Worm (Caenorhabditis elegans) whole organism, mixed stage, embryonic: ENCODE results near the gene clec-173.
A peak's percentile ranks its signal among the peaks of the same experiment; 100 is the strongest.

Experiments used
- M03D4.4 ChIP-seq: sonication (generic microtip); optimal IDR thresholded peaks from 2 replicates; lab custom pipeline; 2017; ENCODE audit warnings: mild to moderate bottlenecking, missing genetic modification characterization, missing compliant biosample characterization
- bed-3 ChIP-seq: fragments of 200-800 bp; sonication (Bioruptor generic); optimal IDR thresholded peaks from 3 replicates; lab custom pipeline; 2018; ENCODE audit warnings: mild to moderate bottlenecking, missing genetic modification characterization, moderate library complexity, missing compliant biosample characterization
- blmp-1 ChIP-seq: fragments of 150-350 bp; optimal IDR thresholded peaks from 2 replicates; lab custom pipeline; 2014; ENCODE audit warnings: missing biosample characterization, missing genetic modification characterization
- ceh-39 ChIP-seq: fragments of 150-350 bp; optimal IDR thresholded peaks from 2 replicates; lab custom pipeline; 2014; ENCODE audit warnings: missing biosample characterization, missing genetic modification characterization
- ceh-43 ChIP-seq: fragments of 200-800 bp; sonication (Bioruptor generic); optimal IDR thresholded peaks from 2 replicates; lab custom pipeline; 2018; ENCODE audit warnings: mild to moderate bottlenecking, missing genetic modification characterization, moderate library complexity, missing compliant biosample characterization
- ceh-83 ChIP-seq: fragments of 200-800 bp; sonication (Bioruptor generic); optimal IDR thresholded peaks from 2 replicates; lab custom pipeline; 2018; ENCODE audit warnings: mild to moderate bottlenecking, missing genetic modification characterization, missing compliant biosample characterization
- ces-1 ChIP-seq: fragments of 150-350 bp; optimal IDR thresholded peaks from 2 replicates; lab custom pipeline; 2014; ENCODE audit warnings: missing biosample characterization, missing genetic modification reagents, missing genetic modification characterization
- cnd-1 ChIP-seq: fragments of 200-800 bp; sonication (Bioruptor generic); optimal IDR thresholded peaks from 2 replicates; lab custom pipeline; 2018; ENCODE audit warnings: mild to moderate bottlenecking, missing genetic modification characterization, missing compliant biosample characterization
- drap-1 ChIP-seq: fragments of 200-800 bp; sonication (Bioruptor generic); optimal IDR thresholded peaks from 3 replicates; lab custom pipeline; 2018; ENCODE audit warnings: mild to moderate bottlenecking, missing genetic modification characterization, missing compliant biosample characterization
- elt-1 ChIP-seq: sonication (generic microtip); optimal IDR thresholded peaks from 2 replicates; lab custom pipeline; 2017; ENCODE audit warnings: missing genetic modification characterization, mild to moderate bottlenecking, missing compliant biosample characterization, antibody characterized with exemption, moderate library complexity, borderline replicate concordance; ENCODE audit not compliant: insufficient read depth
- elt-3 ChIP-seq: fragments of 150-350 bp; optimal IDR thresholded peaks from 2 replicates; lab custom pipeline; 2014; ENCODE audit warnings: missing biosample characterization, missing genetic modification characterization
- flh-1 ChIP-seq: fragments of 200-800 bp; sonication (Bioruptor generic); optimal IDR thresholded peaks from 2 replicates; lab custom pipeline; 2018; ENCODE audit warnings: mild to moderate bottlenecking, missing genetic modification characterization, moderate library complexity, missing compliant biosample characterization
- ham-2 ChIP-seq: fragments of 200-800 bp; sonication (Bioruptor generic); optimal IDR thresholded peaks from 2 replicates; lab custom pipeline; 2018; ENCODE audit warnings: mild to moderate bottlenecking, missing genetic modification characterization, missing compliant biosample characterization
- hlh-1 ChIP-seq: fragments of 150-350 bp; optimal IDR thresholded peaks from 2 replicates; lab custom pipeline; 2014; ENCODE audit warnings: missing biosample characterization, missing genetic modification reagents, missing genetic modification characterization
- lin-13 ChIP-seq: fragments of 150-350 bp; optimal IDR thresholded peaks from 2 replicates; lab custom pipeline; 2014; ENCODE audit warnings: missing biosample characterization, missing genetic modification characterization
- lin-32 ChIP-seq: fragments of 200-800 bp; sonication (Bioruptor generic); optimal IDR thresholded peaks from 2 replicates; lab custom pipeline; 2018; ENCODE audit warnings: mild to moderate bottlenecking, missing genetic modification characterization, missing compliant biosample characterization
- lsy-2 ChIP-seq: fragments of 150-350 bp; optimal IDR thresholded peaks from 2 replicates; lab custom pipeline; 2014; ENCODE audit warnings: missing biosample characterization, missing genetic modification characterization
- mab-5 ChIP-seq: fragments of 150-350 bp; optimal IDR thresholded peaks from 2 replicates; lab custom pipeline; 2014; ENCODE audit warnings: missing biosample characterization, missing genetic modification characterization
- mep-1 ChIP-seq: fragments of 150-350 bp; optimal IDR thresholded peaks from 2 replicates; lab custom pipeline; 2017; ENCODE audit warnings: missing biosample characterization, missing genetic modification reagents, missing genetic modification characterization, inconsistent platforms
- mls-2 ChIP-seq: sonication (generic microtip); optimal IDR thresholded peaks from 2 replicates; lab custom pipeline; 2016; ENCODE audit warnings: mild to moderate bottlenecking, missing genetic modification characterization, moderate library complexity, missing compliant biosample characterization
- nhr-12 ChIP-seq: fragments of 150-350 bp; optimal IDR thresholded peaks from 2 replicates; lab custom pipeline; 2014; ENCODE audit warnings: missing biosample characterization, missing genetic modification characterization
- nhr-2 ChIP-seq: fragments of 150-350 bp; optimal IDR thresholded peaks from 2 replicates; lab custom pipeline; 2014; ENCODE audit warnings: missing biosample characterization, missing genetic modification characterization
- nhr-237 ChIP-seq: fragments of 150-350 bp; optimal IDR thresholded peaks from 2 replicates; lab custom pipeline; 2014; ENCODE audit warnings: missing biosample characterization, missing genetic modification characterization
- nhr-28 ChIP-seq: fragments of 150-350 bp; optimal IDR thresholded peaks from 2 replicates; lab custom pipeline; 2014; ENCODE audit warnings: missing biosample characterization, missing genetic modification characterization
- nhr-76 ChIP-seq: sonication (generic microtip); optimal IDR thresholded peaks from 2 replicates; lab custom pipeline; 2017; ENCODE audit warnings: missing biosample characterization, missing genetic modification characterization
- pha-4 ChIP-seq: fragments of 150-350 bp; optimal IDR thresholded peaks from 2 replicates; lab custom pipeline; 2018; ENCODE audit warnings: missing biosample characterization, missing genetic modification reagents, missing genetic modification characterization
- sem-2 ChIP-seq: fragments of 200-800 bp; sonication (Bioruptor generic); optimal IDR thresholded peaks from 2 replicates; lab custom pipeline; 2018; ENCODE audit warnings: mild to moderate bottlenecking, missing genetic modification characterization, missing compliant biosample characterization
- snpc-4 ChIP-seq: fragments of 150-350 bp; optimal IDR thresholded peaks from 2 replicates; lab custom pipeline; 2014; ENCODE audit warnings: missing biosample characterization, missing genetic modification characterization
- sptf-1 ChIP-seq: sonication (generic microtip); optimal IDR thresholded peaks from 2 replicates; lab custom pipeline; 2017; ENCODE audit warnings: mild to moderate bottlenecking, missing genetic modification characterization, moderate library complexity, missing compliant biosample characterization
- tbx-8 ChIP-seq: fragments of 200-800 bp; sonication (Bioruptor generic); optimal IDR thresholded peaks from 2 replicates; lab custom pipeline; 2018; ENCODE audit warnings: mild to moderate bottlenecking, missing genetic modification characterization, moderate library complexity, missing compliant biosample characterization
- unc-120 ChIP-seq: sonication (generic microtip); optimal IDR thresholded peaks from 2 replicates; lab custom pipeline; 2017; ENCODE audit warnings: missing genetic modification characterization, missing compliant biosample characterization; ENCODE audit not compliant: poor library complexity, severe bottlenecking
- unc-39 ChIP-seq: fragments of 150-350 bp; optimal IDR thresholded peaks from 2 replicates; lab custom pipeline; 2014; ENCODE audit warnings: missing biosample characterization, missing genetic modification characterization
- unc-62 ChIP-seq: fragments of 150-350 bp; optimal IDR thresholded peaks from 2 replicates; lab custom pipeline; 2014; ENCODE audit warnings: missing biosample characterization, missing genetic modification reagents, missing genetic modification characterization
- zip-8 ChIP-seq: fragments of 150-350 bp; optimal IDR thresholded peaks from 2 replicates; lab custom pipeline; 2014; ENCODE audit warnings: missing biosample characterization, missing genetic modification characterization
- ztf-11 ChIP-seq: fragments of 150-350 bp; optimal IDR thresholded peaks from 2 replicates; lab custom pipeline; 2014; ENCODE audit warnings: missing biosample characterization, missing genetic modification characterization

Gene clec-173

DNA sequence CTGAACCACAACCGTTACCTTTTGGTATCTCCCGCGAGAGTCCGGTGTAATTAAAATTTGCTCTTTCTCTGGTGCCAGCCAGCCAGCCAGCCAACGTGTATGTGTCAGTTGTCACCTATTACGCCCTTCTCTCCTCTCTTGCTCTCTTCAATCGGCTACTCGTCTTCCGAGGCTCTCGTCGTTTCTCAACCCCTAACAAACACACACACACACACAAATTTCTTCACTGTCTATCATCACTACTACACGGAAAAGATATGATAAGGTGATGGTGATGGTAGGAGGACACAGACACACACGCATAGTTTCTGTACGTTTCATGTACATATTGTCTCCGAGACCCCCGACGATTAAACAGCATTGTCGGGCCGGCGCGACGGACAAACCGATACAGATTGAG, 35.8 kb downstream of the clec-173 start:
- TF ChIP-seq ham-2 (GFP tag; lab: Kevin White, UChicago) = peak; percentile 10
- no peak for TF ChIP-seq zip-8
- no peak for TF ChIP-seq nhr-12 (tag; lab: Kevin White, UChicago)
- no peak for TF ChIP-seq tbx-8 (GFP tag; lab: Kevin White, UChicago)
- peak; percentile 77 for TF ChIP-seq unc-62 (GFP tag; lab: Kevin White, UChicago)
- TF ChIP-seq sem-2 = no peak
- TF ChIP-seq hlh-1 (tag; lab: Kevin White, UChicago) = peak; percentile 96
- no peak for TF ChIP-seq bed-3 (GFP tag; lab: Kevin White, UChicago)
- no peak for TF ChIP-seq ceh-43
- TF ChIP-seq nhr-237 = no peak
- peak; percentile 28 for TF ChIP-seq lin-32 (GFP tag; lab: Kevin White, UChicago)
- TF ChIP-seq nhr-2 (tag; lab: Kevin White, UChicago) = no peak
- no peak for TF ChIP-seq lin-13 (tag; lab: Kevin White, UChicago)
- peak; percentile 20 for TF ChIP-seq sptf-1
- TF ChIP-seq unc-120 (tag; lab: Kevin White, UChicago) = peak; percentile 63

DNA sequence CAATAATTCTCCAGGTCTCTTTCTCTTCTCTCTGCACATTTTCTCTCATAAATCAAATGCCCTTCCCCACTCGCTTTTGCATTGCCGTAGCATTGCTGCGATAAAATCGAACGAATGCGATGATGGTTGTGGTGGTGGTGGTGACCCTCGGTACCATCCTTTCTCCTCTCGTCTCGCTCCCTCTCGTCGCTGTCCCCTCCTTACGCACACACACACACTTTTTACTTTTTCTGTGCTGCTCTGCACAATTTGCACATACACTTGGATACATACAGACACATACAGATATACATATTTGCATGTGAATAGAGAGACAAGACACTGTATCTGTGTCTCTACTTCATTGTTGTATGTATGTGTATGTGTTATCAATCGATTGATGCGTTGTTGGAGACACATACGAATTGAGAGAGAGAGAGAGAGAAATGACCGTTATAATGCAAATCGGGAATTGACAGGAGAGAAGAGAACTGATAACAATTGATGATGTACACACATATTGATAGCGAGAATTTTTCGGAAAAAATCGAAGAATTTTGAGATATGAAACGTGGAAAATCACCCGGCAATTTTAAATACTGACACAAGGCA, 39.8 kb downstream of the clec-173 start:
- TF ChIP-seq tbx-8 (GFP tag; lab: Kevin White, UChicago) = no peak
- TF ChIP-seq lin-13 (tag; lab: Kevin White, UChicago) = peak; percentile 7
- TF ChIP-seq nhr-76 = no peak
- no peak for TF ChIP-seq mep-1 (tag; lab: Kevin White, UChicago)
- TF ChIP-seq lin-32 (GFP tag; lab: Kevin White, UChicago) = no peak
- TF ChIP-seq elt-3 (tag; lab: Kevin White, UChicago) = peak; percentile 76
- TF ChIP-seq ceh-39 (tag; lab: Kevin White, UChicago) = peak; percentile 58
- TF ChIP-seq unc-120 (tag; lab: Kevin White, UChicago) = peak; percentile 81
- TF ChIP-seq flh-1 = no peak
- TF ChIP-seq zip-8 = no peak
- TF ChIP-seq blmp-1 = no peak
- TF ChIP-seq drap-1 (GFP tag; lab: Kevin White, UChicago) = peak; percentile 61
- TF ChIP-seq pha-4 (tag; lab: Kevin White, UChicago) = peak; percentile 83
- TF ChIP-seq hlh-1 (tag; lab: Kevin White, UChicago) = peak; percentile 80
- TF ChIP-seq ceh-83 (GFP tag; lab: Kevin White, UChicago) = no peak
- TF ChIP-seq nhr-237 = peak; percentile 23
- TF ChIP-seq nhr-28 (tag; lab: Kevin White, UChicago) = peak; percentile 60
- no peak for TF ChIP-seq bed-3 (GFP tag; lab: Kevin White, UChicago)
- TF ChIP-seq unc-62 (GFP tag; lab: Kevin White, UChicago) = peak; percentile 92
- no peak for TF ChIP-seq nhr-12 (tag; lab: Kevin White, UChicago)
- no peak for TF ChIP-seq ces-1
- no peak for TF ChIP-seq snpc-4 (tag; lab: Kevin White, UChicago)
- TF ChIP-seq ztf-11 (tag; lab: Kevin White, UChicago) = no peak
- peak; percentile 57 for TF ChIP-seq mab-5 (tag; lab: Kevin White, UChicago)
- TF ChIP-seq sptf-1 = no peak
- TF ChIP-seq nhr-2 (tag; lab: Kevin White, UChicago) = peak; percentile 17
- peak; percentile 38 for TF ChIP-seq lsy-2 (tag; lab: Kevin White, UChicago)
- TF ChIP-seq cnd-1 (tag; lab: Kevin White, UChicago) = peak; percentile 34
- TF ChIP-seq unc-39 (tag; lab: Kevin White, UChicago) = no peak
- peak; percentile 45 for TF ChIP-seq M03D4.4 (tag; lab: Kevin White, UChicago)
- TF ChIP-seq sem-2 = no peak
- TF ChIP-seq ham-2 (GFP tag; lab: Kevin White, UChicago) = peak; percentile 79
- peak; percentile 48 for TF ChIP-seq ceh-43
- peak; percentile 45 for TF ChIP-seq mls-2
- peak; percentile 43 for TF ChIP-seq elt-1 (tag; lab: Kevin White, UChicago)

DNA sequence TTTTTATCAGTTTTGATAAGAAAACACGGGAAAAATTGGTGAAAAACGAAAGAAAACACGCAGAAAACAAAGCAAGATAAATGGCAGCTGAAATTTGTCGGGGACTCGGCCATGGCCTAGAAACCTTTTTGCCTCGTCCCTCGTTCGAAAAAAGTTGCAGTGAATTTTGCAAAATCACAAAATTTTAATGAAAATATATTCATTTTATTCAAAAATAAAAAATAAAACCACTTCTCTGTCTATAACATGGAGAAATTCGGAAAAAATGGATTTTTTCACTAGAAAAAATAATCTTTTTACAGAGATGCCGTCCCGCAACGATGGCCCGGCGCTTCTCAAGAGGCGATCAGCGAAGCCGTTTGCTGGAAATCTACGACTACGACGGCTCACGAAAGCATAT, 45.3 kb downstream of the clec-173 start, which contains the start of gene Y67D8A.2:
Gene Y67D8A.2, plus strand, starts transcription at position 301 of the 400 bp plus-strand sequence.
- TF ChIP-seq nhr-76 (no peak), M03D4.4 (tag; lab: Kevin White, UChicago) (no peak)
